Fruit fly (Drosophila melanogaster) whole organism, prepupa: ENCODE measurements around the gene Vha16-3.
A peak's percentile ranks its signal among the peaks of the same experiment; 100 is the strongest.

Source experiments
- Blimp-1 ChIP-seq: fragments of 200-800 bp; sonication (Bioruptor generic); optimal IDR thresholded peaks from 3 replicates; lab custom pipeline; 2017; ENCODE audit warnings: missing biosample characterization, missing genetic modification characterization, mild to moderate bottlenecking, moderate library complexity, missing genetic modification reagents
- CG10669 ChIP-seq: fragments of 200-800 bp; sonication (Bioruptor generic); optimal IDR thresholded peaks from 3 replicates; lab custom pipeline; 2018; ENCODE audit warnings: missing biosample characterization, mild to moderate bottlenecking, missing genetic modification characterization, moderate library complexity
- CG11294 ChIP-seq: fragments of 200-800 bp; sonication (Bioruptor generic); IDR thresholded peaks from 2 replicates; pipeline ENCODE4 v1.3.6; 2022; ENCODE audit warnings: missing biosample characterization, missing genetic modification characterization
- CG11762 ChIP-seq: fragments of 200-800 bp; sonication (Bioruptor generic); optimal IDR thresholded peaks from 3 replicates; lab custom pipeline; 2016; ENCODE audit warnings: missing biosample characterization, missing genetic modification characterization; ENCODE audit not compliant: insufficient read depth
- CG15336 ChIP-seq: fragments of 200-800 bp; sonication (Bioruptor generic); IDR thresholded peaks from 2 replicates; pipeline ENCODE4 v1.3.6; 2022; ENCODE audit warnings: missing biosample characterization, missing genetic modification characterization
- CG1621 ChIP-seq: fragments of 200-800 bp; sonication (Bioruptor generic); optimal IDR thresholded peaks from 3 replicates; lab custom pipeline; 2018; ENCODE audit warnings: missing biosample characterization, mild to moderate bottlenecking, missing genetic modification characterization
- CG16779 ChIP-seq: fragments of 200-800 bp; sonication (Bioruptor generic); optimal IDR thresholded peaks from 3 replicates; lab custom pipeline; 2017; ENCODE audit warnings: missing biosample characterization, mild to moderate bottlenecking, missing genetic modification characterization
- CG3032 ChIP-seq: fragments of 200-800 bp; optimal IDR thresholded peaks from 2 replicates; lab custom pipeline; 2019; ENCODE audit warnings: missing biosample characterization, mild to moderate bottlenecking, missing genetic modification characterization, moderate library complexity
- CG31627 ChIP-seq: fragments of 200-800 bp; sonication (Bioruptor generic); optimal IDR thresholded peaks from 3 replicates; lab custom pipeline; 2016; ENCODE audit warnings: missing biosample characterization, missing genetic modification characterization
- CG34406 ChIP-seq: fragments of 200-800 bp; sonication (Bioruptor generic); optimal IDR thresholded peaks from 3 replicates; lab custom pipeline; 2016; ENCODE audit warnings: missing biosample characterization, missing genetic modification characterization
- CG4318 ChIP-seq: fragments of 200-800 bp; sonication (Bioruptor generic); optimal IDR thresholded peaks from 3 replicates; lab custom pipeline; 2017; ENCODE audit warnings: missing biosample characterization, mild to moderate bottlenecking, missing genetic modification characterization
- CG6163 ChIP-seq: fragments of 200-800 bp; sonication (Bioruptor generic); IDR thresholded peaks from 3 replicates; pipeline ENCODE4 v1.3.6; 2022; ENCODE audit warnings: missing biosample characterization, missing genetic modification characterization
- CG6276 ChIP-seq: fragments of 200-800 bp; sonication (Bioruptor generic); optimal IDR thresholded peaks from 2 replicates; lab custom pipeline; 2017; ENCODE audit warnings: missing biosample characterization, mild to moderate bottlenecking, missing genetic modification characterization
- CG6792 ChIP-seq: fragments of 200-800 bp; sonication (Bioruptor generic); optimal IDR thresholded peaks from 3 replicates; lab custom pipeline; 2016; ENCODE audit warnings: missing biosample characterization, missing genetic modification characterization
- CG6808 ChIP-seq: fragments of 200-800 bp; sonication (Bioruptor generic); optimal IDR thresholded peaks from 3 replicates; lab custom pipeline; 2017; ENCODE audit warnings: missing biosample characterization, missing genetic modification characterization, mild to moderate bottlenecking, moderate library complexity, missing genetic modification reagents
- CG6854 ChIP-seq: fragments of 200-800 bp; sonication (Bioruptor generic); optimal IDR thresholded peaks from 2 replicates; lab custom pipeline; 2017; ENCODE audit warnings: missing biosample characterization, mild to moderate bottlenecking, missing genetic modification characterization
- CG7368 ChIP-seq: fragments of 200-800 bp; sonication (Bioruptor generic); optimal IDR thresholded peaks from 3 replicates; lab custom pipeline; 2016; ENCODE audit warnings: missing biosample characterization, missing genetic modification characterization
- CG8632 ChIP-seq: fragments of 200-800 bp; sonication (Bioruptor generic); optimal IDR thresholded peaks from 3 replicates; lab custom pipeline; 2016; ENCODE audit warnings: missing biosample characterization, missing genetic modification characterization
- Eip93F ChIP-seq: fragments of 200-800 bp; sonication (Bioruptor generic); optimal IDR thresholded peaks from 2 replicates; lab custom pipeline; 2016; ENCODE audit warnings: missing biosample characterization, mild to moderate bottlenecking, missing genetic modification characterization
- Ets21C ChIP-seq: fragments of 200-800 bp; sonication (Bioruptor generic); optimal IDR thresholded peaks from 3 replicates; lab custom pipeline; 2016; ENCODE audit warnings: missing biosample characterization, missing genetic modification characterization
- Ets96B ChIP-seq: fragments of 200-800 bp; optimal IDR thresholded peaks from 2 replicates; lab custom pipeline; 2019; ENCODE audit warnings: missing biosample characterization, mild to moderate bottlenecking, missing genetic modification characterization, moderate library complexity
- Gug ChIP-seq: fragments of 200-800 bp; sonication (Bioruptor generic); IDR thresholded peaks from 2 replicates; pipeline ENCODE4 v1.3.6; 2022; ENCODE audit warnings: missing biosample characterization, missing genetic modification characterization
- Hr39 ChIP-seq: fragments of 200-800 bp; sonication (Bioruptor generic); optimal IDR thresholded peaks from 2 replicates; lab custom pipeline; 2016; ENCODE audit warnings: missing biosample characterization, missing genetic modification characterization
- Hr4 ChIP-seq: fragments of 200-800 bp; sonication (Bioruptor generic); optimal IDR thresholded peaks from 3 replicates; lab custom pipeline; 2016; ENCODE audit warnings: missing biosample characterization, missing genetic modification characterization
- Lpt ChIP-seq: fragments of 200-800 bp; sonication (Bioruptor generic); optimal IDR thresholded peaks from 3 replicates; lab custom pipeline; 2016; ENCODE audit warnings: missing biosample characterization, missing genetic modification characterization
- Met ChIP-seq: fragments of 200-800 bp; sonication (Bioruptor generic); optimal IDR thresholded peaks from 3 replicates; lab custom pipeline; 2016; ENCODE audit warnings: missing biosample characterization, missing genetic modification characterization
- OdsH ChIP-seq: fragments of 200-800 bp; sonication (Bioruptor generic); optimal IDR thresholded peaks from 3 replicates; lab custom pipeline; 2016; ENCODE audit warnings: missing biosample characterization, missing genetic modification characterization
- Smox ChIP-seq: fragments of 200-800 bp; sonication (Bioruptor generic); optimal IDR thresholded peaks from 3 replicates; lab custom pipeline; 2016; ENCODE audit warnings: missing biosample characterization, missing genetic modification characterization
- Sox102F ChIP-seq: fragments of 200-800 bp; sonication (Bioruptor generic); optimal IDR thresholded peaks from 2 replicates; lab custom pipeline; 2016; ENCODE audit warnings: missing biosample characterization, mild to moderate bottlenecking, missing genetic modification characterization
- achi ChIP-seq: fragments of 200-800 bp; sonication (Bioruptor generic); optimal IDR thresholded peaks from 3 replicates; lab custom pipeline; 2016; ENCODE audit warnings: missing biosample characterization, missing genetic modification characterization
- acj6 ChIP-seq: fragments of 200-800 bp; sonication (Bioruptor generic); optimal IDR thresholded peaks from 3 replicates; lab custom pipeline; 2016; ENCODE audit warnings: missing biosample characterization, missing genetic modification characterization
- cyc ChIP-seq: fragments of 200-800 bp; sonication (Bioruptor generic); optimal IDR thresholded peaks from 3 replicates; lab custom pipeline; 2016; ENCODE audit warnings: missing biosample characterization, missing genetic modification characterization
- dsx ChIP-seq: fragments of 200-800 bp; optimal IDR thresholded peaks from 3 replicates; lab custom pipeline; 2019; ENCODE audit warnings: missing biosample characterization, mild to moderate bottlenecking, missing genetic modification characterization, moderate library complexity; ENCODE audit not compliant: poor library complexity, severe bottlenecking
- eg ChIP-seq: fragments of 200-800 bp; sonication (Bioruptor generic); IDR thresholded peaks from 3 replicates; pipeline ENCODE4 v1.3.6; 2022; ENCODE audit warnings: missing biosample characterization, missing genetic modification characterization
- fd59A ChIP-seq: fragments of 200-800 bp; sonication (Bioruptor generic); optimal IDR thresholded peaks from 2 replicates; lab custom pipeline; 2017; ENCODE audit warnings: missing biosample characterization, mild to moderate bottlenecking, missing genetic modification characterization, missing genetic modification reagents
- fd85E ChIP-seq: fragments of 200-800 bp; sonication (Bioruptor generic); optimal IDR thresholded peaks from 3 replicates; lab custom pipeline; 2016; ENCODE audit warnings: missing biosample characterization, missing genetic modification characterization
- lz ChIP-seq: fragments of 200-800 bp; sonication (Bioruptor generic); optimal IDR thresholded peaks from 3 replicates; lab custom pipeline; 2016; ENCODE audit warnings: missing biosample characterization, missing genetic modification characterization
- net ChIP-seq: fragments of 200-800 bp; sonication (Bioruptor generic); optimal IDR thresholded peaks from 3 replicates; lab custom pipeline; 2016; ENCODE audit warnings: missing biosample characterization, missing genetic modification characterization
- salr ChIP-seq, 2 experiments: fragments of 200-800 bp; sonication (Bioruptor generic); optimal IDR thresholded peaks; 3 replicates each; lab custom pipeline; 2016 to 2018; ENCODE audit warnings: missing biosample characterization in 2 of 2, missing genetic modification characterization in 2 of 2, mild to moderate bottlenecking in 1 of 2
- ss ChIP-seq, 2 experiments: fragments of 200-800 bp; sonication (Bioruptor generic); optimal IDR thresholded peaks; 2 replicates in 1 of 2; 3 replicates in 1 of 2; lab custom pipeline; 2017 to 2018; ENCODE audit warnings: mild to moderate bottlenecking in 2 of 2, missing biosample characterization in 2 of 2, missing genetic modification characterization in 2 of 2, moderate library complexity in 1 of 2
- svp ChIP-seq: fragments of 200-800 bp; sonication (Bioruptor generic); peaks from one replicate; lab custom pipeline; 2016; ENCODE audit warnings: missing biosample characterization, missing genetic modification characterization
- topi ChIP-seq: fragments of 200-800 bp; sonication (Bioruptor generic); optimal IDR thresholded peaks from 3 replicates; lab custom pipeline; 2016; ENCODE audit warnings: missing biosample characterization, missing genetic modification characterization
- vri ChIP-seq: fragments of 200-800 bp; sonication (Bioruptor generic); optimal IDR thresholded peaks from 3 replicates; lab custom pipeline; 2016; ENCODE audit warnings: missing biosample characterization, mild to moderate bottlenecking, missing genetic modification characterization

The Vha16-3 gene

DNA sequence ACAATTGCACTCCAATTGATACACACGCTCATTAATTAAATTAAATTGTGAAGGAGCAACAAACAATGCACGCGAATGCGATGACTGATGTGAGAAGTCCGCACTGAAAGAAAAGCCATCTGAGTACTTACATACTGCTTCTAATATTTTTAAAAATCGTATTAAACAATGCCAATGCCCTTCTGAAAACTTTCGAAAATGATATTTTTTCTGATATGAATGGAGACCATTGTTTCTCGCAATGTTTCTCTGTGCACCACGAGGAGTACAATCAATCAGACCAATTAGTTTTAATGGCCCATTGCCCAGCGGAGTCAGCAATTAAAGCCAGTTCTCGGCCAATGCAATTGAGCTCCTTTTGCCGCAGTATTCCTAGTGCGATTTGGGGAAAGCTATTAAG, 39.9 kb upstream of the Vha16-3 start (continued):
- TF ChIP-seq Blimp-1 (GFP tag; lab: Kevin White, UChicago) (no peak), Hr39 (GFP tag; lab: Kevin White, UChicago) (peak; percentile 14), CG11762 (no peak), CG6792 (GFP tag; lab: Kevin White, UChicago) (peak; percentile 27), CG6163 (GFP tag; lab: Robert Waterston, UW) (peak; percentile 61; the same call in 1 of the 3 replicates), cyc (peak; percentile 42), CG7368 (peak; percentile 19), eg (0 out of 3 replicates have a peak, but pooled peaks have one; percentile 38), CG6808 (GFP tag; lab: Kevin White, UChicago) (peak; percentile 27), topi (GFP tag; lab: Kevin White, UChicago) (peak; percentile 45), Sox102F (no peak), acj6 (GFP tag; lab: Kevin White, UChicago) (peak; percentile 1)
- TF ChIP-seq, all 60 proteins: peak for 27

DNA sequence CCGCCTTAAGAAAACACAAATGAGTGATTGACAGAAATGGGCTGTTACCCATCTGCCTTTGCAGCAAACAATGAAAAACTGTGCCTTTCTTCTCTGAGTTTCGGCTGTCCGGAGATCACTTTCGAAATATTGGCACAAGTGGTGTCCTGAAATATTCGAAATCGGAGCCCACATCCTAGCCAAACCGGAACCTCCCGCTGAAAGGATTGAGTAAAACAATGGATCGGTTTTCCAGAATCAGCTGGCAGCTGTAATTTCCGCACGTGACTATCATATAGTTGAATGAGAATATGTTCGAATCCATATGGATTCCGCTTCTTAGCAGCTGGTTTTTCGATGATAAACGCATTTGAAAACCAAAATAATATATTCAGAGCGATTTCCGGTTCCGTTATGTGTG, 39.0 kb upstream of the Vha16-3 start:
- TF ChIP-seq topi (GFP tag; lab: Kevin White, UChicago) (no peak), svp (GFP tag; lab: Kevin White, UChicago) (no peak), dsx (no peak), CG8632 (GFP tag; lab: Kevin White, UChicago) (no peak), Ets96B (tag; lab: Kevin White, UChicago) (no peak), CG15336 (GFP tag; lab: Robert Waterston, UW) (no peak), fd85E (GFP tag; lab: Kevin White, UChicago) (no peak), net (GFP tag; lab: Kevin White, UChicago) (no peak)

DNA sequence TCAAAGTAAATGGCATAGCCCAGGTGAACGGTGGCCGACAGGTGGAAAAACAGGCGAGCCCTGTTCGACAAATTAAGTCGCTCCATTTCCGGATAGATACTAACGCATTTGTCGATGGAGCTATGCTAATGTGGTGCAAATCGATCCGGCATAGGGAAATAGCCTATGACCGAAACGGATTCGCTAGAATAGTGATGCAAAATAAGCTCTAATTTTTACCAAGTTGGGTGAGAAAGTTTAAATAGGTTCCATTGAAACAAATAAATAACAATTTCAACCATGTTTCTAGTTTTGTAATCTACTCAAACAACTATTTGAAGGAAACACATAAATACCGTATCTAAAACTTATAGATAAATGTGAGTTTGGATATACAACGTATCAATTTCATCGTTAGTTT, 37.7 kb upstream of the Vha16-3 start, which contains the start of gene CG6149:
CG6149 (minus strand) TSS at position 101 of the 400 bp plus-strand sequence.
- TF ChIP-seq CG4318 (GFP tag; lab: Kevin White, UChicago) (no peak), Met (GFP tag; lab: Kevin White, UChicago) (no peak), acj6 (GFP tag; lab: Kevin White, UChicago) (no peak), CG7368 (no peak), net (GFP tag; lab: Kevin White, UChicago) (no peak)

DNA sequence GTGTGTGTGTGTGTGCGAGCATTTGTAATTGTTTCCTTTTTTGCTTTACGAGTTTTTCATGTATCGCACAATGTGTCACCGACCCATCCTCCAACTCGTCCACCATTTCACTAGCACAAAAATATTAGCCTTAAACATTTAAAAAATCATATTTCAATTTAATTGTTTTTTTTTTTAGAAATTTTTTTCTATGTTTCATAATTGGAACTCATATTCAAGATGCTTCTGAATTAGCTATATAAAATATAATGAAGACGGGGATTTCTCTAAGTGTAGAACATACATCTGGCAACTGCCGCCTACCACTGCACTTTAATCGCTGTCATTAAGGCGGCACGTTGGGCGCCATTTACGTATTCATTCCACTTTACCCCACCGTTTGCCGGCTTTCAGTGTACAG, 33.5 kb upstream of the Vha16-3 start:
- peak; percentile 42 for TF ChIP-seq CG3032 (tag; lab: Kevin White, UChicago)
- TF ChIP-seq topi (GFP tag; lab: Kevin White, UChicago): peak; percentile 33
- TF ChIP-seq CG6854 (GFP tag; lab: Kevin White, UChicago): no peak
- TF ChIP-seq CG8632 (GFP tag; lab: Kevin White, UChicago): peak; percentile 7
- TF ChIP-seq lz (GFP tag; lab: Kevin White, UChicago): no peak
- no peak for TF ChIP-seq Smox
- TF ChIP-seq CG1621: no peak
- TF ChIP-seq Sox102F: peak; percentile 14
- TF ChIP-seq CG6276 (GFP tag; lab: Kevin White, UChicago): no peak
- peak; percentile 6 for TF ChIP-seq Hr39 (GFP tag; lab: Kevin White, UChicago)
- TF ChIP-seq vri (GFP tag; lab: Kevin White, UChicago): no peak
- TF ChIP-seq OdsH (GFP tag; lab: Kevin White, UChicago): no peak
- peak; percentile 44; the same call in 1 of the 2 replicates for TF ChIP-seq CG15336 (GFP tag; lab: Robert Waterston, UW)
- TF ChIP-seq Gug (GFP tag; lab: Robert Waterston, UW): peak; percentile 32; the same call in 1 of the 2 replicates
- TF ChIP-seq CG16779 (tag; lab: Kevin White, UChicago): no peak
- TF ChIP-seq dsx: no peak
- TF ChIP-seq CG31627 (GFP tag; lab: Kevin White, UChicago): peak; percentile 2
- TF ChIP-seq Eip93F (GFP tag; lab: Kevin White, UChicago): no peak
- TF ChIP-seq CG7368: peak; percentile 2
- no peak for TF ChIP-seq fd59A (GFP tag; lab: Kevin White, UChicago)
- TF ChIP-seq CG34406 (GFP tag; lab: Kevin White, UChicago): peak; percentile 21
- TF ChIP-seq Blimp-1 (GFP tag; lab: Kevin White, UChicago): no peak
- TF ChIP-seq eg: peak; percentile 57; the same call in 1 of the 3 replicates
- TF ChIP-seq achi (GFP tag; lab: Kevin White, UChicago): peak; percentile 33
- TF ChIP-seq Ets21C (GFP tag; lab: Kevin White, UChicago): no peak
- TF ChIP-seq CG11294: no peak
- peak; percentile 59 for TF ChIP-seq Ets96B (tag; lab: Kevin White, UChicago)
- TF ChIP-seq Hr4 (GFP tag; lab: Kevin White, UChicago): peak; percentile 12
- TF ChIP-seq Met (GFP tag; lab: Kevin White, UChicago): peak; percentile 29
- no peak for TF ChIP-seq salr (GFP tag; optimal IDR thresholded peaks at IDR 0.05; lab: Kevin White, UChicago)
- peak; percentile 68 for TF ChIP-seq svp (GFP tag; lab: Kevin White, UChicago)
- TF ChIP-seq CG10669 (GFP tag; lab: Kevin White, UChicago): peak; percentile 44
- peak; percentile 3 for TF ChIP-seq CG6792 (GFP tag; lab: Kevin White, UChicago)
- TF ChIP-seq Lpt (GFP tag; lab: Kevin White, UChicago): no peak
- peak; percentile 27 to 32 for TF ChIP-seq ss (GFP tag; optimal IDR thresholded peaks at IDR 0.05; lab: Kevin White, UChicago)
